Worm (Caenorhabditis elegans): Measurements from ENCODE around the gene trh-1.

DNA sequence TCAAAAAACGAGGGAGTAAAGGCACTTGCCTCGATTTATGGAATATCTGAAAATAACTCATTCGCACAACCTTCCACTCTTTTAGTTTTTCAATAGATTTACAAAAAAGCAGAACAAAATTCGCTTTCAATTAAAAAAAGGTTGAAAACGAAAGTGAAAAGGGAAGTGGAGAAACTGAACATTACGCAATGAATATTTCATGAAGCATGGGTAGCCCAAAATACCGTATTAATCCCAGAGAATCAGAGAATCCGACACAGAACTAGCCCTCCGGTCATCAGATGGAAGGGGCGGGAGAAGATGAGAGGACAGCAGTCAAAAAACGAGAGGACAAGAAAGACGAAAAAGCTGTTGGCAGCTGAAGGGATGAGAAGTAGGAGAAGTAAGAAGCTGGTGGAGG, 3.1 kb downstream of the trh-1 start, which contains the start of gene C30H6.5:
- TF ChIP-seq nhr-11 (tag; optimal IDR thresholded peaks at IDR 0.05) = no peak
- TF ChIP-seq unc-86 (tag; optimal IDR thresholded peaks at IDR 0.05) = no peak
- TF ChIP-seq nhr-12 (tag; optimal IDR thresholded peaks at IDR 0.05) = no peak
- no peak for TF ChIP-seq nhr-237 (tag; optimal IDR thresholded peaks at IDR 0.05)
- TF ChIP-seq lin-39 (tag; optimal IDR thresholded peaks at IDR 0.05) = no peak
- no peak for TF ChIP-seq fkh-4 (tag; optimal IDR thresholded peaks at IDR 0.05; ENCODE audit: borderline replicate concordance)
- TF ChIP-seq nhr-77 (tag; optimal IDR thresholded peaks at IDR 0.05) = no peak
- TF ChIP-seq lin-13 (GFP tag; optimal IDR thresholded peaks at IDR 0.05) = no peak
- TF ChIP-seq ztf-11 (tag; optimal IDR thresholded peaks at IDR 0.05) = no peak
- no peak for TF ChIP-seq lin-15B (tag; optimal IDR thresholded peaks at IDR 0.05)
- TF ChIP-seq mdl-1 (tag; optimal IDR thresholded peaks at IDR 0.05) = no peak
- no peak for TF ChIP-seq ztf-4 (tag; optimal IDR thresholded peaks at IDR 0.05)
- no peak for TF ChIP-seq unc-62 (GFP tag; optimal IDR thresholded peaks at IDR 0.05)
- no peak for TF ChIP-seq nhr-47 (tag; optimal IDR thresholded peaks at IDR 0.05)
